Worm (Caenorhabditis elegans): ENCODE measurements around the gene ocam-1.

DNA sequence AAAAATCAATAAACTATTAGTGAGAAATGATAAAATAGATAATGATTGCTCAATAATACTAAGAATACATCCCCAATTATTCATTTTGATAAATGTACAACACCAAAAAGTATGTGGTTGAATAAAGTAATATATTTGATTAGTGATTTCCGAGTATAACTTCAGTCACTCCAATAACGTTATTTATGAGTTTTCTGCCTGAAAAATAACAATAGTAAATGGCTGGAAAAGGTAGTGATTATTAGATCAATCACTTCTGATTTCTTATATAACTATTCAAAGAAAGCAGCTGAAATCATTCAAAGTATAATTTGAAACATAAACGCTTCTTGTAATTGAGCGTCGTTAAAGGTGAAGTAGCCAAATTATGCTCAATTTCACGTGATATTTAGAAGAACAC lies 43.2 kb upstream of the ocam-1 start, which contains the start of gene str-230:
- no peak for TF ChIP-seq aly-2 (tag; optimal IDR thresholded peaks at IDR 0.05)
- TF ChIP-seq sptf-1 (tag; optimal IDR thresholded peaks at IDR 0.05) = no peak
